Worm (Caenorhabditis elegans) whole organism, early embryonic: ENCODE measurements around the gene ZC395.4.

ENCODE experiments used
- aly-1 ChIP-seq: sonication (generic microtip); optimal IDR thresholded peaks from 2 replicates; lab custom pipeline; 2016; ENCODE audit warnings: missing genetic modification characterization, missing compliant biosample characterization
- ama-1 ChIP-seq: fragments of 150-350 bp; optimal IDR thresholded peaks from 2 replicates; lab custom pipeline; 2014
- pes-1 ChIP-seq: fragments of 200-800 bp; sonication (Bioruptor generic); IDR thresholded peaks from 2 replicates; pipeline ENCODE4 v1.3.6; 2022; ENCODE audit warnings: missing genetic modification reagents, missing genetic modification characterization, missing compliant biosample characterization
- tbx-11 ChIP-seq: fragments of 200-800 bp; sonication (Bioruptor generic); IDR thresholded peaks from 2 replicates; pipeline ENCODE4 v1.3.6; 2022; ENCODE audit warnings: missing genetic modification characterization, missing compliant biosample characterization
- tbx-37 ChIP-seq: fragments of 200-800 bp; sonication (Bioruptor generic); conservative IDR thresholded peaks from 2 replicates; pipeline ENCODE4 v1.3.6; 2022; ENCODE audit warnings: missing genetic modification reagents, missing genetic modification characterization, missing compliant biosample characterization

- TF ChIP-seq aly-1 (tag; lab: Kevin White, UChicago), result no peak
- no peak for TF ChIP-seq tbx-37
- no peak for TF ChIP-seq ama-1 (lab: Kevin White, UChicago)
- TF ChIP-seq tbx-11 (GFP tag; lab: Robert Waterston, UW), result no peak
- TF ChIP-seq pes-1 (GFP tag; lab: Robert Waterston, UW), result no peak
Measured at ce11 chrIII:5236104-5236503, 33.8 kb upstream of the ZC395.4 start, which contains the start of gene prx-10.
